Worm (Caenorhabditis elegans) whole organism, L2 larva: ENCODE results near the gene C28C12.1.

Experiments used
- C34F6.9 ChIP-seq: fragments of 150-350 bp; optimal IDR thresholded peaks from 2 replicates; lab custom pipeline; 2014; ENCODE audit warnings: missing biosample characterization, missing genetic modification characterization
- F13H6.1 ChIP-seq: sonication (generic microtip); optimal IDR thresholded peaks from 2 replicates; lab custom pipeline; 2016; ENCODE audit warnings: missing genetic modification characterization, missing compliant biosample characterization
- R02D3.7 ChIP-seq: fragments of 150-350 bp; optimal IDR thresholded peaks from 2 replicates; lab custom pipeline; 2014; ENCODE audit warnings: missing biosample characterization, missing genetic modification characterization
- ZK546.5 ChIP-seq: sonication (generic microtip); optimal IDR thresholded peaks from 2 replicates; lab custom pipeline; 2017; ENCODE audit warnings: missing biosample characterization, missing genetic modification characterization
- aly-2 ChIP-seq: fragments of 150-350 bp; optimal IDR thresholded peaks from 2 replicates; lab custom pipeline; 2014; ENCODE audit warnings: missing biosample characterization, missing genetic modification characterization
- ama-1 ChIP-seq: fragments of 150-350 bp; optimal IDR thresholded peaks from 2 replicates; lab custom pipeline; 2018; ENCODE audit warnings: inconsistent platforms
- ceh-82 ChIP-seq: fragments of 150-350 bp; optimal IDR thresholded peaks from 2 replicates; lab custom pipeline; 2014; ENCODE audit warnings: missing biosample characterization, missing genetic modification characterization
- crh-2 ChIP-seq: sonication (generic microtip); optimal IDR thresholded peaks from 2 replicates; lab custom pipeline; 2017; ENCODE audit warnings: missing biosample characterization, missing genetic modification characterization
- egl-27 ChIP-seq: sonication (generic microtip); optimal IDR thresholded peaks from 3 replicates; lab custom pipeline; 2017; ENCODE audit warnings: missing biosample characterization, missing genetic modification reagents, missing genetic modification characterization
- elt-1 ChIP-seq: fragments of 150-350 bp; optimal IDR thresholded peaks from 2 replicates; lab custom pipeline; 2014; ENCODE audit warnings: missing biosample characterization, missing genetic modification characterization
- elt-3 ChIP-seq: sonication (generic microtip); optimal IDR thresholded peaks from 2 replicates; lab custom pipeline; 2017; ENCODE audit warnings: missing biosample characterization, missing genetic modification characterization
- lin-13 ChIP-seq: fragments of 150-350 bp; optimal IDR thresholded peaks from 2 replicates; lab custom pipeline; 2014; ENCODE audit warnings: missing biosample characterization, missing genetic modification reagents, missing genetic modification characterization
- lsy-2 ChIP-seq, 2 experiments: fragments of 150-350 bp in 1 of 2; sonication (generic microtip) in 1 of 2; optimal IDR thresholded peaks; 2 replicates each; lab custom pipeline; 2014 to 2017; ENCODE audit warnings: missing biosample characterization in 2 of 2, missing genetic modification characterization in 2 of 2
- mab-5 ChIP-seq: fragments of 150-350 bp; optimal IDR thresholded peaks from 2 replicates; lab custom pipeline; 2014; ENCODE audit warnings: missing biosample characterization, missing genetic modification characterization
- mbf-1 ChIP-seq: sonication (generic microtip); optimal IDR thresholded peaks from 2 replicates; lab custom pipeline; 2017; ENCODE audit warnings: missing biosample characterization, missing genetic modification characterization
- mdl-1 ChIP-seq, 2 experiments: fragments of 150-350 bp in 1 of 2; sonication (generic microtip) in 1 of 2; optimal IDR thresholded peaks; 2 replicates each; lab custom pipeline; 2017; ENCODE audit warnings: missing biosample characterization in 2 of 2, missing genetic modification characterization in 2 of 2
- nhr-10 ChIP-seq: sonication (generic microtip); optimal IDR thresholded peaks from 2 replicates; lab custom pipeline; 2017; ENCODE audit warnings: missing biosample characterization, missing genetic modification characterization
- nhr-11 ChIP-seq: fragments of 150-350 bp; optimal IDR thresholded peaks from 2 replicates; lab custom pipeline; 2014; ENCODE audit warnings: missing biosample characterization, missing genetic modification characterization
- nhr-12 ChIP-seq: fragments of 150-350 bp; optimal IDR thresholded peaks from 2 replicates; lab custom pipeline; 2014; ENCODE audit warnings: missing biosample characterization, missing genetic modification characterization
- nhr-129 ChIP-seq: fragments of 150-350 bp; optimal IDR thresholded peaks from 2 replicates; lab custom pipeline; 2014; ENCODE audit warnings: missing biosample characterization, missing genetic modification characterization
- nhr-21 ChIP-seq: fragments of 150-350 bp; optimal IDR thresholded peaks from 2 replicates; lab custom pipeline; 2014; ENCODE audit warnings: missing biosample characterization, missing genetic modification characterization
- nhr-237 ChIP-seq: fragments of 150-350 bp; optimal IDR thresholded peaks from 2 replicates; lab custom pipeline; 2014; ENCODE audit warnings: missing biosample characterization, missing genetic modification characterization
- peb-1 ChIP-seq: fragments of 150-350 bp; optimal IDR thresholded peaks from 2 replicates; lab custom pipeline; 2014; ENCODE audit warnings: missing biosample characterization, missing genetic modification characterization
- sem-4 ChIP-seq: fragments of 150-350 bp; optimal IDR thresholded peaks from 2 replicates; lab custom pipeline; 2014; ENCODE audit warnings: missing biosample characterization, missing genetic modification reagents, missing genetic modification characterization
- skn-1 ChIP-seq: sonication (generic microtip); optimal IDR thresholded peaks from 2 replicates; lab custom pipeline; 2017; ENCODE audit warnings: missing biosample characterization, missing genetic modification characterization
- sma-9 ChIP-seq, 2 experiments: fragments of 150-350 bp in 1 of 2; sonication (generic microtip) in 1 of 2; optimal IDR thresholded peaks; 2 replicates each; lab custom pipeline; 2014 to 2016; ENCODE audit warnings: missing genetic modification characterization in 2 of 2, mild to moderate bottlenecking in 1 of 2, missing biosample characterization in 1 of 2, missing compliant biosample characterization in 1 of 2, missing genetic modification reagents in 1 of 2, moderate library complexity in 1 of 2
- snpc-4 ChIP-seq: fragments of 150-350 bp; optimal IDR thresholded peaks from 2 replicates; lab custom pipeline; 2014; ENCODE audit warnings: missing biosample characterization, missing genetic modification characterization
- unc-39 ChIP-seq: fragments of 150-350 bp; optimal IDR thresholded peaks from 2 replicates; lab custom pipeline; 2014; ENCODE audit warnings: missing biosample characterization, missing genetic modification characterization
- unc-55 ChIP-seq: fragments of 150-350 bp; sonication (generic microtip); optimal IDR thresholded peaks from 3 replicates; lab custom pipeline; 2014; ENCODE audit warnings: missing biosample characterization, missing genetic modification reagents, missing genetic modification characterization
- zag-1 ChIP-seq: fragments of 150-350 bp; optimal IDR thresholded peaks from 2 replicates; lab custom pipeline; 2014; ENCODE audit warnings: missing biosample characterization, missing genetic modification characterization
- ztf-1 ChIP-seq: fragments of 200-800 bp; sonication (Bioruptor generic); conservative IDR thresholded peaks from 2 replicates; pipeline ENCODE4 v1.3.6; 2022; ENCODE audit warnings: missing genetic modification characterization, missing compliant biosample characterization
- ztf-11 ChIP-seq: sonication (generic microtip); optimal IDR thresholded peaks from 2 replicates; lab custom pipeline; 2017; ENCODE audit warnings: missing biosample characterization, missing genetic modification characterization

C28C12.1 gene

ce11 chrIV:8487183-8487582, 14.3 kb upstream of the C28C12.1 start, which contains the start of gene srlf-3:
srlf-3 (plus strand) TSS chrIV:8487483.
- TF ChIP-seq lsy-2 (tag; optimal IDR thresholded peaks at IDR 0.05; lab: Kevin White, UChicago), result no peak
- TF ChIP-seq C34F6.9 (tag; lab: Kevin White, UChicago), result no peak
- no peak for TF ChIP-seq aly-2
- TF ChIP-seq nhr-12 (tag; lab: Kevin White, UChicago), result no peak
- TF ChIP-seq mbf-1 (tag; lab: Kevin White, UChicago), result no peak

ce11 chrIV:8488043-8488442, 13.4 kb upstream of the C28C12.1 start:
- no peak for TF ChIP-seq aly-2
- no peak for TF ChIP-seq sem-4 (tag; lab: Kevin White, UChicago)
- no peak for TF ChIP-seq lin-13 (GFP tag; lab: Kevin White, UChicago)
- TF ChIP-seq nhr-129 (tag; lab: Kevin White, UChicago), result no peak
- no peak for TF ChIP-seq mab-5 (tag; lab: Kevin White, UChicago)
- TF ChIP-seq ZK546.5, result no peak
- TF ChIP-seq nhr-21 (tag; lab: Kevin White, UChicago), result no peak
- TF ChIP-seq nhr-10 (tag; lab: Kevin White, UChicago), result no peak
- TF ChIP-seq zag-1 (tag; lab: Kevin White, UChicago), result no peak
- TF ChIP-seq F13H6.1 (tag; lab: Kevin White, UChicago), result no peak
- TF ChIP-seq mdl-1 (tag; optimal IDR thresholded peaks at IDR 0.05; lab: Kevin White, UChicago), result no peak
- TF ChIP-seq unc-39 (tag; lab: Kevin White, UChicago), result no peak
- TF ChIP-seq peb-1, result no peak
- TF ChIP-seq lsy-2 (tag; optimal IDR thresholded peaks at IDR 0.05; lab: Kevin White, UChicago), result no peak
- TF ChIP-seq skn-1 (tag; lab: Kevin White, UChicago), result no peak
- no peak for TF ChIP-seq sma-9 (GFP tag; optimal IDR thresholded peaks at IDR 0.05; lab: Kevin White, UChicago)
- no peak for TF ChIP-seq sma-9 (tag; optimal IDR thresholded peaks at IDR 0.05; lab: Kevin White, UChicago)
- TF ChIP-seq crh-2 (tag; lab: Kevin White, UChicago), result no peak

ce11 chrIV:8489915-8490314, 11.6 kb upstream of the C28C12.1 start, which contains the start of gene srlf-2:
srlf-2 (plus strand) TSS chrIV:8490215.
- TF ChIP-seq nhr-237 (tag; lab: Kevin White, UChicago) (no peak), unc-39 (tag; lab: Kevin White, UChicago) (no peak), ceh-82 (tag; lab: Kevin White, UChicago) (no peak), lsy-2 (tag; optimal IDR thresholded peaks at IDR 0.05; lab: Kevin White, UChicago) (no peak), snpc-4 (no peak), mab-5 (tag; lab: Kevin White, UChicago) (no peak), F13H6.1 (tag; lab: Kevin White, UChicago) (no peak), ama-1 (lab: Kevin White, UChicago) (no peak), elt-3 (no peak)

ce11 chrIV:8492242-8492641, 9.2 kb upstream of the C28C12.1 start, which contains the start of gene sru-7:
sru-7 (plus strand) TSS chrIV:8492542.
- TF ChIP-seq nhr-11, result no peak
- no peak for TF ChIP-seq aly-2
- TF ChIP-seq elt-1 (tag; lab: Kevin White, UChicago), result no peak

- TF ChIP-seq nhr-21 (tag; lab: Kevin White, UChicago), result no peak
- no peak for TF ChIP-seq unc-55 (GFP tag; lab: Kevin White, UChicago)
- TF ChIP-seq lin-13 (GFP tag; lab: Kevin White, UChicago), result no peak
- no peak for TF ChIP-seq mbf-1 (tag; lab: Kevin White, UChicago)
- TF ChIP-seq egl-27, result no peak
- TF ChIP-seq F13H6.1 (tag; lab: Kevin White, UChicago), result no peak
- TF ChIP-seq ztf-11 (tag; lab: Kevin White, UChicago), result no peak
- TF ChIP-seq C34F6.9 (tag; lab: Kevin White, UChicago), result no peak
- no peak for TF ChIP-seq ztf-1 (GFP tag; lab: Robert Waterston, UW)
- no peak for TF ChIP-seq R02D3.7
- no peak for TF ChIP-seq sma-9 (GFP tag; optimal IDR thresholded peaks at IDR 0.05; lab: Kevin White, UChicago)
- TF ChIP-seq sma-9 (tag; optimal IDR thresholded peaks at IDR 0.05; lab: Kevin White, UChicago), result no peak
- TF ChIP-seq peb-1, result no peak
These were observed 5.2 kb upstream of the C28C12.1 start, which contains the start of gene C28C12.12 for ce11 chrIV:8496263-8496662. C28C12.12 (minus strand) TSS chrIV:8496363.
